Worm (Caenorhabditis elegans): ENCODE data around the gene pdf-1.

The pdf-1 gene

ce11 chrIII:6931896-6932295 lies 19.6 kb upstream of the pdf-1 start, which contains the start of gene byn-1 (continued):
- TF ChIP-seq let-526 (GFP tag; IDR thresholded peaks at IDR 0.05) (no peak), nhr-90 (tag; optimal IDR thresholded peaks at IDR 0.05) (no peak), efl-1 (GFP tag; optimal IDR thresholded peaks at IDR 0.05) (no peak), C17E4.6 (GFP tag; IDR thresholded peaks at IDR 0.05) (no peak), madf-8 (GFP tag; conservative IDR thresholded peaks at IDR 0.05) (no peak), dpff-1 (tag; optimal IDR thresholded peaks at IDR 0.05) (peak; percentile 25), lir-1 (GFP tag; conservative IDR thresholded peaks at IDR 0.05) (no peak), F33H1.4 (GFP tag; IDR thresholded peaks at IDR 0.05) (no peak), sptf-2 (GFP tag; optimal IDR thresholded peaks at IDR 0.05) (no peak), attf-5 (GFP tag; optimal IDR thresholded peaks at IDR 0.05) (no peak), fkh-3 (tag; optimal IDR thresholded peaks at IDR 0.05) (peak; percentile 76), ceh-100 (GFP tag; IDR thresholded peaks at IDR 0.05) (no peak), let-607 (tag; optimal IDR thresholded peaks at IDR 0.05) (no peak), madf-10 (tag; optimal IDR thresholded peaks at IDR 0.05) (no peak), F37B4.10 (GFP tag; IDR thresholded peaks at IDR 0.05) (no peak), ceh-79 (tag; optimal IDR thresholded peaks at IDR 0.05) (no peak), nhr-120 (GFP tag; IDR thresholded peaks at IDR 0.05) (no peak), attf-3 (GFP tag; conservative IDR thresholded peaks at IDR 0.05) (no peak), rec-8 (tag; optimal IDR thresholded peaks at IDR 0.05) (no peak), ztf-28 (GFP tag; IDR thresholded peaks at IDR 0.05) (no peak), lin-35 (GFP tag; optimal IDR thresholded peaks at IDR 0.05) (no peak), nhr-80 (tag; optimal IDR thresholded peaks at IDR 0.05) (no peak), lsl-1 (GFP tag; optimal IDR thresholded peaks at IDR 0.05) (no peak), gei-17 (GFP tag; optimal IDR thresholded peaks at IDR 0.05) (no peak), atf-7 (tag; optimal IDR thresholded peaks at IDR 0.05) (peak; percentile 33), madf-3 (GFP tag; IDR thresholded peaks at IDR 0.05) (no peak), die-1 (tag; optimal IDR thresholded peaks at IDR 0.05) (no peak), sea-2 (GFP tag; IDR thresholded peaks at IDR 0.05) (no peak), Y56A3A.18 (GFP tag; IDR thresholded peaks at IDR 0.05) (peak; percentile 35; the same call in 1 of the 2 replicates), Y67H2A.10 (GFP tag; conservative IDR thresholded peaks at IDR 0.05) (no peak), attf-6 (GFP tag; IDR thresholded peaks at IDR 0.05) (no peak), hsf-1 (GFP tag; IDR thresholded peaks at IDR 0.05) (peak; percentile 69), bed-2 (GFP tag; IDR thresholded peaks at IDR 0.05) (no peak), tbx-9 (tag; optimal IDR thresholded peaks at IDR 0.05; ENCODE audit: borderline replicate concordance) (no peak), zfh-2 (GFP tag; conservative IDR thresholded peaks at IDR 0.05) (no peak), aptf-2 (GFP tag; conservative IDR thresholded peaks at IDR 0.05) (no peak), mel-28 (tag; optimal IDR thresholded peaks at IDR 0.05; ENCODE audit: borderline replicate concordance) (no peak), hrde-1 (tag; optimal IDR thresholded peaks at IDR 0.05; ENCODE audit: borderline replicate concordance) (peak; percentile 46), mcd-1 (GFP tag; IDR thresholded peaks at IDR 0.05) (peak; percentile 25; the same call in 1 of the 2 replicates), sdz-38 (tag; optimal IDR thresholded peaks at IDR 0.05) (no peak), snpc-4 (GFP tag; optimal IDR thresholded peaks at IDR 0.05) (no peak), snpc-4 (tag; optimal IDR thresholded peaks at IDR 0.05) (peak in 1 of 4 experiments; percentile 26), Y95B8A.8 (GFP tag; IDR thresholded peaks at IDR 0.05) (no peak), bed-1 (GFP tag; IDR thresholded peaks at IDR 0.05) (no peak), nfya-1 (tag; optimal IDR thresholded peaks at IDR 0.05; ENCODE audit: borderline replicate concordance, insufficient read depth) (no peak), F57A8.1 (GFP tag; optimal IDR thresholded peaks at IDR 0.05) (no peak), akir-1 (GFP tag; optimal IDR thresholded peaks at IDR 0.05) (no peak), snpc-1.1 (tag; optimal IDR thresholded peaks at IDR 0.05; ENCODE audit: insufficient read depth) (peak; percentile 9), pha-4 (tag; optimal IDR thresholded peaks at IDR 0.05) (no peak)

Data from whole organism, young adult.